Worm (Caenorhabditis elegans) whole organism, L4/young adult: Measurements from ENCODE around the gene svh-5.

Experiments
- dao-5 ChIP-seq: sonication (generic microtip); optimal IDR thresholded peaks from 2 replicates; lab custom pipeline; 2016; ENCODE audit warnings: missing genotype, missing genetic modification characterization, moderate library complexity, missing compliant biosample characterization
- him-1 ChIP-seq: sonication (generic microtip); optimal IDR thresholded peaks from 2 replicates; lab custom pipeline; 2016; ENCODE audit warnings: missing genotype, missing genetic modification reagents, missing genetic modification characterization, missing compliant biosample characterization

DNA sequence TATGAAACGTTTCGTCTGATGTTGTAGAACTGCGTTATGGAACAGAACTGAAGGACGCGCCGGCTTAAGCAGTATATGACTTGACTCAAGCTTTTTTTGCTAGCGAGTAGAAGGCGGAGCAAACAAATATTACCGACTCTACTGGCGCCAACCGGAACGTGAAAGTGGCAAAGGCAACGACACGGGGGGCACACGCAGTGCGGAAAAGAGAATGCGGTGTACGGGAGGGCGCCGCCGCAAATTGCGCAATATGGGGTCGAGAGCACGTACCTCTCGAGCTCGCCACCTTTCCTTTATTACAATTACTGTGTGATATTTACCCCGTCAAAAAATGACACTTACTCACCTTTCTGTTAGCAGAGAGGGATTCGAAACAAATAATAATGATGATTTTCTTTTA lies 37.6 kb upstream of the svh-5 start, which contains the start of gene pqn-36:
- TF ChIP-seq him-1 (tag; lab: Kevin White, UChicago), result no peak
- no peak for TF ChIP-seq dao-5 (tag; lab: Kevin White, UChicago)
